Fruit fly (Drosophila melanogaster) whole organism, adult: ENCODE results near the gene Pdzd8.

Source experiments
- CG11617 ChIP-seq: fragments of 200-800 bp; sonication (Bioruptor generic); optimal IDR thresholded peaks from 2 replicates; lab custom pipeline; 2017; ENCODE audit warnings: mild to moderate bottlenecking, missing biosample characterization, missing genetic modification reagents, missing genetic modification characterization
- CG12768 ChIP-seq: fragments of 200-800 bp; sonication (Bioruptor generic); optimal IDR thresholded peaks from 2 replicates; lab custom pipeline; 2017; ENCODE audit warnings: missing biosample characterization, missing genetic modification characterization, mild to moderate bottlenecking, moderate library complexity, missing genetic modification reagents
- CG14711 ChIP-seq: fragments of 200-800 bp; sonication (Bioruptor generic); optimal IDR thresholded peaks from 2 replicates; lab custom pipeline; 2018; ENCODE audit warnings: missing biosample characterization, mild to moderate bottlenecking, missing genetic modification characterization, moderate library complexity
- CG1620 ChIP-seq: fragments of 200-800 bp; sonication (Bioruptor generic); optimal IDR thresholded peaks from 2 replicates; lab custom pipeline; 2016; ENCODE audit warnings: missing biosample characterization, missing genetic modification characterization
- CG33017 ChIP-seq: fragments of 200-800 bp; sonication (Bioruptor generic); optimal IDR thresholded peaks from 2 replicates; lab custom pipeline; 2018; ENCODE audit warnings: missing biosample characterization, mild to moderate bottlenecking, missing genetic modification characterization, moderate library complexity
- CG5204 ChIP-seq: fragments of 200-800 bp; sonication (Bioruptor generic); optimal IDR thresholded peaks from 2 replicates; lab custom pipeline; 2016; ENCODE audit warnings: missing biosample characterization, missing genetic modification characterization
- CG7045 ChIP-seq: fragments of 200-800 bp; sonication (Bioruptor generic); optimal IDR thresholded peaks from 2 replicates; lab custom pipeline; 2017; ENCODE audit warnings: missing biosample characterization, mild to moderate bottlenecking, missing genetic modification characterization
- CG7101 ChIP-seq: fragments of 200-800 bp; sonication (Bioruptor generic); optimal IDR thresholded peaks from 2 replicates; lab custom pipeline; 2018; ENCODE audit warnings: missing biosample characterization, mild to moderate bottlenecking, missing genetic modification characterization, moderate library complexity
- Clk ChIP-seq: fragments of 200-800 bp; sonication (Bioruptor generic); optimal IDR thresholded peaks from 2 replicates; lab custom pipeline; 2017; ENCODE audit warnings: missing biosample characterization, missing genetic modification characterization
- Crg-1 ChIP-seq: fragments of 200-800 bp; sonication (Bioruptor generic); optimal IDR thresholded peaks from 2 replicates; lab custom pipeline; 2016; ENCODE audit warnings: missing biosample characterization, missing genetic modification characterization
- Hr96 ChIP-seq: fragments of 200-800 bp; sonication (Bioruptor generic); optimal IDR thresholded peaks from 2 replicates; lab custom pipeline; 2016; ENCODE audit warnings: missing biosample characterization, missing genetic modification characterization
- Mnt ChIP-seq: fragments of 200-800 bp; sonication (Bioruptor generic); optimal IDR thresholded peaks from 2 replicates; lab custom pipeline; 2016; ENCODE audit warnings: missing biosample characterization, mild to moderate bottlenecking, missing genetic modification characterization
- bab1 ChIP-seq: fragments of 200-800 bp; sonication (Bioruptor generic); optimal IDR thresholded peaks from 3 replicates; lab custom pipeline; 2019; ENCODE audit warnings: missing biosample characterization, mild to moderate bottlenecking, missing genetic modification characterization, moderate library complexity
- cic ChIP-seq: fragments of 200-800 bp; sonication (Bioruptor generic); optimal IDR thresholded peaks from 2 replicates; lab custom pipeline; 2017; ENCODE audit warnings: missing biosample characterization, mild to moderate bottlenecking, missing genetic modification characterization, moderate library complexity
- cnc ChIP-seq, 2 experiments: fragments of >200 bp; optimal IDR thresholded peaks; 2 replicates each; lab custom pipeline; 2017
- kay ChIP-seq: fragments of 200-800 bp; sonication (Bioruptor generic); peaks from one replicate; lab custom pipeline; 2016; ENCODE audit warnings: missing biosample characterization, missing genetic modification characterization, borderline replicate concordance
- ovo ChIP-seq: fragments of 200-800 bp; sonication (Bioruptor generic); optimal IDR thresholded peaks from 2 replicates; lab custom pipeline; 2016; ENCODE audit warnings: missing biosample characterization, missing genetic modification characterization
- pad ChIP-seq: fragments of 200-800 bp; sonication (Bioruptor generic); optimal IDR thresholded peaks from 3 replicates; lab custom pipeline; 2017; ENCODE audit warnings: missing biosample characterization, missing genetic modification characterization, mild to moderate bottlenecking, moderate library complexity, missing genetic modification reagents
- tj ChIP-seq: fragments of 200-800 bp; sonication (Bioruptor generic); optimal IDR thresholded peaks from 3 replicates; lab custom pipeline; 2017; ENCODE audit warnings: missing biosample characterization, mild to moderate bottlenecking, missing genetic modification characterization, moderate library complexity
- toe ChIP-seq: fragments of 200-800 bp; sonication (Bioruptor generic); optimal IDR thresholded peaks from 2 replicates; lab custom pipeline; 2016; ENCODE audit warnings: missing biosample characterization, missing genetic modification characterization

Pdzd8 gene

DNA sequence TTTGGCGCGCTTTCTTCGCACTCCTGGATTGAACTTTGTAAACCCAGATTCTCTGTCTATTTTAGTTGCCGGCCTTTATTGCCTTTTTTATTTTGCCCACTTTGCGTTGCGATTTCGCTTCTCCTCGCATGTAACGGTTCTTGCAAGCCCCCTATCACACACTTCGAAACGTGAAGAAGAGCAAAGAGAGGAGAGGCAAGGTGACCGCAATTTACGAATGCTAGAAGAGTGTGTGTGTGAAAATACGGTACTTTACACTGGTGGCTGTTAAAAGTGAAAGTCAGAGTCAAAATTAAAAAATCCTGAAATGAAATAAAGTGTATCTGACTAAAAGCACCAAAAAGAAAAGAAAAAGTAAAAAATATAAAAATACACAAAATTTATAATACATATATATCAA lies 36.5 kb downstream of the Pdzd8 start:
- TF ChIP-seq tj (GFP tag; lab: Kevin White, UChicago) (no peak), ovo (GFP tag; lab: Kevin White, UChicago) (peak; percentile 79), pad (GFP tag; lab: Kevin White, UChicago) (peak; percentile 99)

- TF ChIP-seq cic (GFP tag; lab: Kevin White, UChicago), result no peak
- TF ChIP-seq Crg-1 (GFP tag; lab: Kevin White, UChicago), result no peak
- TF ChIP-seq CG5204 (GFP tag; lab: Kevin White, UChicago), result no peak
- no peak for TF ChIP-seq CG14711 (tag; lab: Kevin White, UChicago)
- TF ChIP-seq CG7045 (GFP tag; lab: Kevin White, UChicago), result no peak
- TF ChIP-seq Mnt (GFP tag; lab: Kevin White, UChicago), result no peak
- TF ChIP-seq CG7101 (tag; lab: Kevin White, UChicago), result no peak
- no peak for TF ChIP-seq Clk (GFP tag; lab: Kevin White, UChicago)
- no peak for TF ChIP-seq cnc (optimal IDR thresholded peaks at IDR 0.05; lab: Kevin White, UChicago)
These were observed 37.0 kb downstream of the Pdzd8 start, which contains the start of gene wisp for dm6 chrX:11893643-11894042. Gene wisp (plus strand): TSS chrX:11893943.

DNA sequence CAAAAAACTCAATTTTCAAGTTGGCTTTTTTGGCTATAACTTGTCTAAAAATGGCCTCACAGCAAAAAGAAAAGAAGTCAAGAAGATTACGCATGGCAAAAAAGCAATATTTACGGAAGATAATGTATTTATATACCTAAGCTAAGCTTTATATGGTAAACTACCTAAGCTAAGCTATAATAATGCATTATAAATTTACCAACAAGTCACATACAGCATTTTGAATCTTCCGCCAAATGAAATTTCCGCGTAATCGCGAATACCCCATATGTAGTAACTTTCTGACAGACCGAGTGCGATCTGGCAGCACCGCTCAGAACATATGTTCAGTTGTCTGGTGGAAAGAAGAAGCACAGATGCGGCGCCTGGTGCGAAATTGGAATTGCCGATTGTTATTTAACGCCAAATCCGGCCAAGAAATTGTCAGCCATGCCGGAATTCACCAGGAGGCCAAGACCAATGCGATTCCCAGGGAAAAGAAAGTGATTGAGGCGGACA lies 38.9 kb downstream of the Pdzd8 start, which contains the start of gene sicily:
Gene sicily (plus strand): TSS at position 51 of the 498 bp plus-strand sequence.
- no peak for TF ChIP-seq CG1620 (GFP tag; lab: Kevin White, UChicago)
- TF ChIP-seq bab1, result peak; percentile 71

DNA sequence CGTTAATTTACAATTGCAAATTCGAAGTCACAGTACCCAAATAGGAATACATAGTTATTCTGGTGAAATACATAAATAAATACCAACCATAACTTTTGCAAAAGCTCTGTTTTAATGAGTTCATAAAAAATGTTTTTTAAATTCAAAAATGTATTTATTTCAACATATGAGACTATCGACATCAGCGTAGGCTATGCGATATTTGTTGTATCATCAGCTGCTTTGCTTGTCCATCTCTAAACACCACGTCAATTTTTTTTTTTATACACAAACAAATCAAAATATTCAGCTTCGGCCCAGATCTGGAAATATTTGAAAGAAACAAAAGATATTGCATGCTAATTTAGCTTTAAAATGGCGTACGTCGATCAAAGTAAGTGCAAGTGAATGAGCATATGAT lies 42.5 kb downstream of the Pdzd8 start, which contains the start of gene CG1840:
Gene CG1840 (plus strand): TSS at position 211 of the 400 bp plus-strand sequence.
- TF ChIP-seq Hr96 (no peak), Crg-1 (GFP tag; lab: Kevin White, UChicago) (peak; percentile 5), CG14711 (tag; lab: Kevin White, UChicago) (peak; percentile 39), bab1 (peak; percentile 48), cnc (optimal IDR thresholded peaks at IDR 0.05; lab: Kevin White, UChicago) (peak in 1 of 2 experiments; percentile 39), cic (GFP tag; lab: Kevin White, UChicago) (no peak), Mnt (GFP tag; lab: Kevin White, UChicago) (peak; percentile 21), CG7101 (tag; lab: Kevin White, UChicago) (peak; percentile 40), ovo (GFP tag; lab: Kevin White, UChicago) (no peak)

dm6 chrX:11886976-11887375 lies 43.7 kb downstream of the Pdzd8 start, which contains the start of the genes CG10353 and SelG:
Gene CG10353 (minus strand): TSS chrX:11887162.
Gene SelG (plus strand): TSS chrX:11887284.
- TF ChIP-seq toe (GFP tag; lab: Kevin White, UChicago) (peak; percentile 36), CG33017 (no peak), CG12768 (GFP tag; lab: Kevin White, UChicago) (peak; percentile 7), CG7101 (tag; lab: Kevin White, UChicago) (peak; percentile 77), CG5204 (GFP tag; lab: Kevin White, UChicago) (no peak), CG14711 (tag; lab: Kevin White, UChicago) (peak; percentile 55), cic (GFP tag; lab: Kevin White, UChicago) (no peak), Hr96 (no peak), kay (GFP tag; lab: Kevin White, UChicago) (no peak), bab1 (peak; percentile 77), Crg-1 (GFP tag; lab: Kevin White, UChicago) (peak; percentile 61), CG11617 (GFP tag; lab: Kevin White, UChicago) (peak; percentile 41), Mnt (GFP tag; lab: Kevin White, UChicago) (peak; percentile 75), cnc (optimal IDR thresholded peaks at IDR 0.05; lab: Kevin White, UChicago) (peak; percentile 31 to 84), tj (GFP tag; lab: Kevin White, UChicago) (peak; percentile 39), pad (GFP tag; lab: Kevin White, UChicago) (peak; percentile 61), CG1620 (GFP tag; lab: Kevin White, UChicago) (peak; percentile 78), ovo (GFP tag; lab: Kevin White, UChicago) (no peak), Clk (GFP tag; lab: Kevin White, UChicago) (no peak), CG7045 (GFP tag; lab: Kevin White, UChicago) (no peak)

- no peak for TF ChIP-seq kay (GFP tag; lab: Kevin White, UChicago)
- no peak for TF ChIP-seq CG11617 (GFP tag; lab: Kevin White, UChicago)
- no peak for TF ChIP-seq Crg-1 (GFP tag; lab: Kevin White, UChicago)
These were observed 45.3 kb downstream of the Pdzd8 start for dm6 chrX:11885356-11885755.

- TF ChIP-seq cic (GFP tag; lab: Kevin White, UChicago), result no peak
- TF ChIP-seq pad (GFP tag; lab: Kevin White, UChicago), result no peak
- no peak for TF ChIP-seq Mnt (GFP tag; lab: Kevin White, UChicago)
- TF ChIP-seq CG5204 (GFP tag; lab: Kevin White, UChicago), result no peak
- no peak for TF ChIP-seq CG7101 (tag; lab: Kevin White, UChicago)
These were observed 46.5 kb downstream of the Pdzd8 start for dm6 chrX:11884134-11884533.
